Fruit fly (Drosophila melanogaster) whole organism, embryonic: ENCODE measurements around the gene VhaAC39-1.

Source experiments
- Blimp-1 ChIP-seq: fragments of 200-800 bp; sonication (Bioruptor generic); optimal IDR thresholded peaks from 3 replicates; lab custom pipeline; 2018; ENCODE audit warnings: missing biosample characterization, missing genetic modification characterization, mild to moderate bottlenecking, moderate library complexity, missing genetic modification reagents
- Bteb2 ChIP-seq: fragments of 200-800 bp; sonication (Bioruptor generic); optimal IDR thresholded peaks from 2 replicates; lab custom pipeline; 2016; ENCODE audit warnings: missing biosample characterization, missing genetic modification characterization
- CG10462 ChIP-seq: fragments of 200-800 bp; sonication (Bioruptor generic); optimal IDR thresholded peaks from 2 replicates; lab custom pipeline; 2016; ENCODE audit warnings: missing biosample characterization, missing genetic modification characterization
- CG11723 ChIP-seq: fragments of 200-800 bp; sonication (Bioruptor generic); optimal IDR thresholded peaks from 2 replicates; lab custom pipeline; 2017; ENCODE audit warnings: missing biosample characterization, mild to moderate bottlenecking, missing genetic modification characterization
- CG12769 ChIP-seq: fragments of 200-800 bp; sonication (Bioruptor generic); optimal IDR thresholded peaks from 2 replicates; lab custom pipeline; 2019; ENCODE audit warnings: missing biosample characterization, mild to moderate bottlenecking, missing genetic modification characterization, moderate library complexity
- CG14050 ChIP-seq: fragments of 200-800 bp; sonication (Bioruptor generic); IDR thresholded peaks from 3 replicates; pipeline ENCODE4 v1.3.6; 2022; ENCODE audit warnings: missing biosample characterization, missing genetic modification characterization
- CG15073 ChIP-seq: fragments of 200-800 bp; sonication (Bioruptor generic); optimal IDR thresholded peaks from 2 replicates; lab custom pipeline; 2016; ENCODE audit warnings: missing biosample characterization, missing genetic modification characterization
- CG15479 ChIP-seq: fragments of 200-800 bp; sonication (Bioruptor generic); optimal IDR thresholded peaks from 3 replicates; lab custom pipeline; 2019; ENCODE audit warnings: missing biosample characterization, mild to moderate bottlenecking, missing genetic modification characterization, moderate library complexity
- CG17568 ChIP-seq: fragments of 200-800 bp; sonication (Bioruptor generic); optimal IDR thresholded peaks from 2 replicates; lab custom pipeline; 2018; ENCODE audit warnings: missing biosample characterization, mild to moderate bottlenecking, missing genetic modification characterization, moderate library complexity
- CG18262 ChIP-seq: fragments of 200-800 bp; optimal IDR thresholded peaks from 3 replicates; lab custom pipeline; 2019; ENCODE audit warnings: missing biosample characterization, mild to moderate bottlenecking, missing genetic modification characterization, moderate library complexity
- CG2116 ChIP-seq: fragments of 200-800 bp; sonication (Bioruptor generic); optimal IDR thresholded peaks from 3 replicates; lab custom pipeline; 2018; ENCODE audit warnings: missing biosample characterization, mild to moderate bottlenecking, missing genetic modification characterization
- CG2678 ChIP-seq: fragments of 200-800 bp; sonication (Bioruptor generic); optimal IDR thresholded peaks from 3 replicates; lab custom pipeline; 2019; ENCODE audit warnings: missing biosample characterization, mild to moderate bottlenecking, missing genetic modification characterization, moderate library complexity
- CG2712 ChIP-seq: fragments of 200-800 bp; optimal IDR thresholded peaks from 3 replicates; lab custom pipeline; 2019; ENCODE audit warnings: missing biosample characterization, mild to moderate bottlenecking, missing genetic modification characterization, moderate library complexity
- CG34224 ChIP-seq: fragments of 200-800 bp; sonication (Bioruptor generic); IDR thresholded peaks from 3 replicates; pipeline ENCODE4 v1.3.6; 2022; ENCODE audit warnings: missing biosample characterization, missing genetic modification characterization; ENCODE audit not compliant: partially characterized antibody
- CG3995 ChIP-seq: fragments of 200-800 bp; sonication (Bioruptor generic); optimal IDR thresholded peaks from 3 replicates; lab custom pipeline; 2016; ENCODE audit warnings: missing biosample characterization, missing genetic modification characterization
- CG4328 ChIP-seq: fragments of 200-800 bp; sonication (Bioruptor generic); optimal IDR thresholded peaks from 3 replicates; lab custom pipeline; 2017; ENCODE audit warnings: missing biosample characterization, missing genetic modification reagents, missing genetic modification characterization
- CG4730 ChIP-seq: fragments of 200-800 bp; sonication (Bioruptor generic); IDR thresholded peaks from 2 replicates; pipeline ENCODE4 v1.3.6; 2022; ENCODE audit warnings: missing biosample characterization, missing genetic modification characterization
- CG5953 ChIP-seq: fragments of 200-800 bp; sonication (Bioruptor generic); IDR thresholded peaks from 2 replicates; pipeline ENCODE4 v1.3.6; 2022; ENCODE audit warnings: missing biosample characterization, missing genetic modification characterization
- CG6813 ChIP-seq: fragments of 200-800 bp; sonication (Bioruptor generic); optimal IDR thresholded peaks from 2 replicates; lab custom pipeline; 2017; ENCODE audit warnings: missing biosample characterization, missing genetic modification characterization, mild to moderate bottlenecking, moderate library complexity, missing genetic modification reagents
- CG7271 ChIP-seq: fragments of 200-800 bp; sonication (Bioruptor generic); optimal IDR thresholded peaks from 2 replicates; lab custom pipeline; 2018; ENCODE audit warnings: missing biosample characterization, mild to moderate bottlenecking, missing genetic modification characterization, moderate library complexity
- CG7556 ChIP-seq: fragments of 200-800 bp; sonication (Bioruptor generic); optimal IDR thresholded peaks from 2 replicates; lab custom pipeline; 2017; ENCODE audit warnings: missing biosample characterization, mild to moderate bottlenecking, missing genetic modification characterization
- CG8359 ChIP-seq: fragments of 200-800 bp; sonication (Bioruptor generic); optimal IDR thresholded peaks from 2 replicates; lab custom pipeline; 2017; ENCODE audit warnings: missing biosample characterization, mild to moderate bottlenecking, missing genetic modification characterization, borderline replicate concordance
- Drgx ChIP-seq: fragments of 200-800 bp; sonication (Bioruptor generic); IDR thresholded peaks from 2 replicates; pipeline ENCODE4 v1.3.6; 2022; ENCODE audit warnings: missing biosample characterization, missing genetic modification characterization
- Ets65A ChIP-seq: fragments of 200-800 bp; sonication (Bioruptor generic); peaks from one replicate; lab custom pipeline; 2016; ENCODE audit warnings: missing biosample characterization, missing genetic modification characterization
- HLH3B ChIP-seq: fragments of 200-800 bp; sonication (Bioruptor generic); IDR thresholded peaks from 2 replicates; pipeline ENCODE4 v1.3.6; 2022; ENCODE audit warnings: missing biosample characterization, missing genetic modification characterization
- HLHmδ ChIP-seq: fragments of 200-800 bp; sonication (Bioruptor generic); optimal IDR thresholded peaks from 2 replicates; lab custom pipeline; 2018; ENCODE audit warnings: missing biosample characterization, mild to moderate bottlenecking, missing genetic modification characterization, moderate library complexity
- Hmr ChIP-seq: fragments of 200-800 bp; sonication (Bioruptor generic); optimal IDR thresholded peaks from 3 replicates; lab custom pipeline; 2017; ENCODE audit warnings: mild to moderate bottlenecking, missing biosample characterization, missing genetic modification reagents, missing genetic modification characterization
- Kr ChIP-seq: fragments of 200-800 bp; sonication (Bioruptor generic); optimal IDR thresholded peaks from 2 replicates; lab custom pipeline; 2017; ENCODE audit warnings: missing biosample characterization, mild to moderate bottlenecking, missing genetic modification characterization
- Lpt ChIP-seq: fragments of >200 bp; optimal IDR thresholded peaks from 2 replicates; lab custom pipeline; 2018; ENCODE audit warnings: missing biosample characterization, missing genetic modification characterization
- Meics ChIP-seq: fragments of 200-800 bp; sonication (Bioruptor generic); optimal IDR thresholded peaks from 2 replicates; lab custom pipeline; 2017; ENCODE audit warnings: missing biosample characterization, mild to moderate bottlenecking, missing genetic modification characterization
- Pdp1 ChIP-seq, 2 experiments: fragments of 200-800 bp; sonication (Bioruptor generic); optimal IDR thresholded peaks; 3 replicates each; lab custom pipeline; 2016; ENCODE audit warnings: missing biosample characterization in 2 of 2, missing genetic modification characterization in 2 of 2, mild to moderate bottlenecking in 1 of 2, moderate library complexity in 1 of 2
- Ravus ChIP-seq: fragments of 200-800 bp; sonication (Bioruptor generic); IDR thresholded peaks from 2 replicates; pipeline ENCODE4 v1.3.6; 2022; ENCODE audit warnings: missing biosample characterization, missing genetic modification characterization
- ac ChIP-seq: fragments of 200-800 bp; sonication (Bioruptor generic); optimal IDR thresholded peaks from 3 replicates; lab custom pipeline; 2017; ENCODE audit warnings: missing biosample characterization, mild to moderate bottlenecking, missing genetic modification characterization
- bowl ChIP-seq: fragments of 200-800 bp; sonication (Bioruptor generic); IDR thresholded peaks from 2 replicates; pipeline ENCODE4 v1.3.6; 2022; ENCODE audit warnings: missing biosample characterization, missing genetic modification characterization
- chif ChIP-seq, 2 experiments: fragments of 200-800 bp; sonication (Bioruptor generic); optimal IDR thresholded peaks; 3 replicates each; lab custom pipeline; 2016; ENCODE audit warnings: missing biosample characterization in 2 of 2, missing genetic modification characterization in 2 of 2
- chinmo ChIP-seq: fragments of 200-800 bp; sonication (Bioruptor generic); IDR thresholded peaks from 4 replicates; pipeline ENCODE4 v1.3.6; 2022; ENCODE audit warnings: missing biosample characterization, missing genetic modification characterization; ENCODE audit not compliant: partially characterized antibody
- corto ChIP-seq: fragments of 200-800 bp; sonication (Bioruptor generic); optimal IDR thresholded peaks from 2 replicates; lab custom pipeline; 2016; ENCODE audit warnings: missing biosample characterization, mild to moderate bottlenecking, missing genetic modification characterization, moderate library complexity
- her ChIP-seq: fragments of 200-800 bp; sonication (Bioruptor generic); optimal IDR thresholded peaks from 2 replicates; lab custom pipeline; 2016; ENCODE audit warnings: missing biosample characterization, missing genetic modification characterization
- hkb ChIP-seq, 2 experiments: fragments of 200-800 bp in 1 of 2; fragments of >200 bp in 1 of 2; sonication (Bioruptor generic) in 1 of 2; IDR thresholded peaks in 1 of 2; optimal IDR thresholded peaks in 1 of 2; 2 replicates each; pipeline versions ENCODE4 v1.3.6 to Lab custom; 2017 to 2022; ENCODE audit warnings: missing biosample characterization in 1 of 2, missing genetic modification characterization in 1 of 2
- lov ChIP-seq, 2 experiments: fragments of 200-800 bp in 1 of 2; fragments of >200 bp in 1 of 2; sonication (Bioruptor generic) in 1 of 2; IDR thresholded peaks in 1 of 2; optimal IDR thresholded peaks in 1 of 2; 2 replicates in 1 of 2; 3 replicates in 1 of 2; pipeline versions ENCODE4 v1.3.6 to Lab custom; 2017 to 2022; ENCODE audit warnings: missing biosample characterization in 1 of 2, missing genetic modification characterization in 1 of 2
- nom ChIP-seq: fragments of 200-800 bp; sonication (Bioruptor generic); optimal IDR thresholded peaks from 2 replicates; lab custom pipeline; 2017; ENCODE audit warnings: missing biosample characterization, missing genetic modification characterization, mild to moderate bottlenecking, moderate library complexity, missing genetic modification reagents
- pros ChIP-seq: fragments of 200-800 bp; sonication (Bioruptor generic); optimal IDR thresholded peaks from 3 replicates; lab custom pipeline; 2019; ENCODE audit warnings: missing biosample characterization, mild to moderate bottlenecking, missing genetic modification characterization, moderate library complexity
- ssp ChIP-seq: fragments of 200-800 bp; sonication (Bioruptor generic); IDR thresholded peaks from 2 replicates; pipeline ENCODE4 v1.3.6; 2022; ENCODE audit warnings: missing biosample characterization, missing genetic modification characterization
- twi ChIP-seq: fragments of 200-800 bp; optimal IDR thresholded peaks from 2 replicates; lab custom pipeline; 2019; ENCODE audit warnings: missing biosample characterization, mild to moderate bottlenecking, missing genetic modification characterization, moderate library complexity
- z ChIP-seq: fragments of 200-800 bp; sonication (Bioruptor generic); IDR thresholded peaks from 3 replicates; pipeline ENCODE4 v1.3.6; 2022; ENCODE audit warnings: missing biosample characterization, missing genetic modification characterization
- zen2 ChIP-seq: fragments of 200-800 bp; sonication (Bioruptor generic); IDR thresholded peaks from 3 replicates; pipeline ENCODE4 v1.3.6; 2022; ENCODE audit warnings: missing biosample characterization, missing genetic modification characterization; ENCODE audit not compliant: partially characterized antibody

VhaAC39-1 gene

dm6 chrX:3845340-3846161, 35.0 kb upstream of the VhaAC39-1 start (continued):
- TF ChIP-seq Meics (GFP tag; lab: Kevin White, UChicago) (peak; percentile 35), ssp (no peak), CG18262 (tag; lab: Kevin White, UChicago) (no peak), corto (GFP tag; lab: Kevin White, UChicago) (no peak), Ravus (GFP tag; lab: Robert Waterston, UW) (peak; percentile 19), Drgx (GFP tag; lab: Robert Waterston, UW) (0 out of 2 replicates have a peak, but pooled peaks have one; percentile 28), Ets65A (GFP tag; lab: Kevin White, UChicago) (no peak), HLH3B (GFP tag; lab: Robert Waterston, UW) (peak; percentile 32; the same call in 1 of the 2 replicates), CG7271 (tag; lab: Kevin White, UChicago) (no peak), Hmr (peak; percentile 48), CG11723 (no peak), lov (optimal IDR thresholded peaks at IDR 0.05; lab: Kevin White, UChicago) (no peak), lov (GFP tag; IDR thresholded peaks at IDR 0.05; lab: Robert Waterston, UW) (no peak), CG15479 (GFP tag; lab: Kevin White, UChicago) (peak; percentile 15), CG4730 (GFP tag; lab: Robert Waterston, UW) (no peak), CG10462 (GFP tag; lab: Kevin White, UChicago) (no peak), CG15073 (GFP tag; lab: Kevin White, UChicago) (no peak), Lpt (GFP tag; lab: Kevin White, UChicago) (no peak), CG7556 (GFP tag; lab: Kevin White, UChicago) (peak; percentile 12), chinmo (GFP tag; lab: Robert Waterston, UW) (peak; percentile 83; the same call in 1 of the 4 replicates), CG4328 (peak; percentile 33), CG6813 (peak; percentile 58), z (GFP tag; lab: Robert Waterston, UW) (0 out of 3 replicates have a peak, but pooled peaks have one; percentile 41), CG8359 (no peak), Bteb2 (no peak), CG17568 (no peak), Pdp1 (GFP tag; optimal IDR thresholded peaks at IDR 0.05; lab: Kevin White, UChicago) (peak in 1 of 2 experiments; percentile 12), bowl (no peak), twi (tag; lab: Kevin White, UChicago) (no peak), chif (GFP tag; optimal IDR thresholded peaks at IDR 0.05; lab: Kevin White, UChicago) (peak in 1 of 2 experiments; percentile 20), hkb (optimal IDR thresholded peaks at IDR 0.05; lab: Kevin White, UChicago) (no peak), hkb (GFP tag; IDR thresholded peaks at IDR 0.05; lab: Robert Waterston, UW) (peak; percentile 49), CG3995 (GFP tag; lab: Kevin White, UChicago) (no peak), pros (GFP tag; lab: Kevin White, UChicago) (peak; percentile 96), CG2116 (GFP tag; lab: Kevin White, UChicago) (peak; percentile 9), CG12769 (peak; percentile 96), zen2 (GFP tag; lab: Robert Waterston, UW) (peak; percentile 51; the same call in 2 of the 3 replicates), Kr (peak; percentile 75), CG34224 (GFP tag; lab: Robert Waterston, UW) (peak; percentile 46; the same call in 2 of the 3 replicates), Blimp-1 (GFP tag; lab: Kevin White, UChicago) (peak; percentile 27), ac (GFP tag; lab: Kevin White, UChicago) (peak; percentile 23), CG2712 (peak; percentile 5), CG5953 (0 out of 2 replicates have a peak, but pooled peaks have one; percentile 4), HLHmδ (GFP tag; lab: Kevin White, UChicago) (peak; percentile 82), CG14050 (GFP tag; lab: Robert Waterston, UW) (0 out of 3 replicates have a peak, but pooled peaks have one; percentile 34), her (GFP tag; lab: Kevin White, UChicago) (peak; percentile 23), CG2678 (tag; lab: Kevin White, UChicago) (no peak), nom (GFP tag; lab: Kevin White, UChicago) (peak; percentile 81)
